Worm (Caenorhabditis elegans) whole organism, L3 larva: ENCODE data around the gene djr-1.1.

Experiments used
- nhr-12 ChIP-seq: fragments of 150-350 bp; optimal IDR thresholded peaks from 2 replicates; lab custom pipeline; 2014; ENCODE audit warnings: missing biosample characterization, missing genetic modification characterization
- nhr-28 ChIP-seq: fragments of 150-350 bp; optimal IDR thresholded peaks from 2 replicates; lab custom pipeline; 2014; ENCODE audit warnings: missing biosample characterization, missing genetic modification characterization
- unc-39 ChIP-seq: sonication (generic microtip); optimal IDR thresholded peaks from 4 replicates; lab custom pipeline; 2017; ENCODE audit warnings: missing biosample characterization, missing genetic modification characterization
- unc-62 ChIP-seq: fragments of 150-350 bp; sonication (generic microtip); optimal IDR thresholded peaks from 4 replicates; lab custom pipeline; 2014; ENCODE audit warnings: missing biosample characterization, missing genetic modification reagents, missing genetic modification characterization

ce11 chrII:264053-264452 lies 26.3 kb upstream of the djr-1.1 start, which contains the start of gene B0432.14:
- TF ChIP-seq nhr-28 (tag; lab: Kevin White, UChicago) (no peak), nhr-12 (no peak), unc-39 (tag; lab: Kevin White, UChicago) (no peak), unc-62 (GFP tag; lab: Kevin White, UChicago) (no peak)
